Worm (Caenorhabditis elegans) whole organism, L3 larva: ENCODE measurements around the gene lpr-3.

Experiments
- ZK546.5 ChIP-seq: sonication (generic microtip); optimal IDR thresholded peaks from 2 replicates; lab custom pipeline; 2017; ENCODE audit warnings: missing biosample characterization, missing genetic modification characterization
- aly-2 ChIP-seq: fragments of 150-350 bp; optimal IDR thresholded peaks from 2 replicates; lab custom pipeline; 2014; ENCODE audit warnings: missing biosample characterization, missing genetic modification characterization
- ama-1 ChIP-seq: fragments of 150-350 bp; optimal IDR thresholded peaks from 2 replicates; lab custom pipeline; 2018
- ceh-16 ChIP-seq: sonication (generic microtip); optimal IDR thresholded peaks from 2 replicates; lab custom pipeline; 2017; ENCODE audit warnings: missing biosample characterization, missing genetic modification characterization
- ceh-82 ChIP-seq: fragments of 150-350 bp; optimal IDR thresholded peaks from 2 replicates; lab custom pipeline; 2014; ENCODE audit warnings: missing biosample characterization, missing genetic modification characterization
- ceh-9 ChIP-seq: sonication (generic microtip); optimal IDR thresholded peaks from 2 replicates; lab custom pipeline; 2018; ENCODE audit warnings: missing biosample characterization, missing genetic modification characterization
- daf-12 ChIP-seq: fragments of 150-350 bp; optimal IDR thresholded peaks from 2 replicates; lab custom pipeline; 2014; ENCODE audit warnings: missing biosample characterization, missing genetic modification reagents, missing genetic modification characterization
- egl-27 ChIP-seq: sonication (generic microtip); optimal IDR thresholded peaks from 4 replicates; lab custom pipeline; 2017; ENCODE audit warnings: missing biosample characterization, missing genetic modification reagents, missing genetic modification characterization
- egl-5 ChIP-seq: fragments of 150-350 bp; optimal IDR thresholded peaks from 2 replicates; lab custom pipeline; 2017; ENCODE audit warnings: missing biosample characterization, missing genetic modification reagents, missing genetic modification characterization, inconsistent platforms
- elt-1 ChIP-seq: fragments of 150-350 bp; optimal IDR thresholded peaks from 2 replicates; lab custom pipeline; 2014; ENCODE audit warnings: missing biosample characterization, missing genetic modification characterization
- elt-2 ChIP-seq: sonication (generic microtip); optimal IDR thresholded peaks from 2 replicates; lab custom pipeline; 2016; ENCODE audit warnings: missing genetic modification reagents, mild to moderate bottlenecking, missing genetic modification characterization, missing compliant biosample characterization
- elt-3 ChIP-seq, 3 experiments: fragments of 150-350 bp in 1 of 3; sonication (generic microtip) in 2 of 3; optimal IDR thresholded peaks; 2 replicates in 2 of 3; 4 replicates in 1 of 3; lab custom pipeline; 2014 to 2017; ENCODE audit warnings: missing biosample characterization in 3 of 3, missing genetic modification characterization in 3 of 3
- eor-1 ChIP-seq, 2 experiments: fragments of 150-350 bp; optimal IDR thresholded peaks; 2 replicates each; lab custom pipeline; 2014 to 2018; ENCODE audit warnings: missing biosample characterization in 2 of 2, missing genetic modification characterization in 2 of 2
- fkh-10 ChIP-seq: sonication (generic microtip); optimal IDR thresholded peaks from 2 replicates; lab custom pipeline; 2017; ENCODE audit warnings: missing biosample characterization, missing genetic modification reagents, missing genetic modification characterization
- fkh-2 ChIP-seq: fragments of 150-350 bp; optimal IDR thresholded peaks from 2 replicates; lab custom pipeline; 2014; ENCODE audit warnings: missing biosample characterization, missing genetic modification reagents, missing genetic modification characterization
- fos-1 ChIP-seq: fragments of 150-350 bp; optimal IDR thresholded peaks from 2 replicates; lab custom pipeline; 2014; ENCODE audit warnings: missing biosample characterization, missing genetic modification characterization
- hmg-11 ChIP-seq: sonication (generic microtip); optimal IDR thresholded peaks from 2 replicates; lab custom pipeline; 2016; ENCODE audit warnings: missing genetic modification characterization, missing compliant biosample characterization
- jun-1 ChIP-seq: fragments of 150-350 bp; optimal IDR thresholded peaks from 2 replicates; lab custom pipeline; 2014; ENCODE audit warnings: missing biosample characterization, missing genetic modification reagents, missing genetic modification characterization
- lin-15B ChIP-seq: fragments of 150-350 bp; optimal IDR thresholded peaks from 2 replicates; lab custom pipeline; 2014; ENCODE audit warnings: missing biosample characterization, missing genetic modification characterization
- lin-39 ChIP-seq: fragments of 150-350 bp; optimal IDR thresholded peaks from 2 replicates; lab custom pipeline; 2018; ENCODE audit warnings: missing biosample characterization, missing genetic modification reagents, missing genetic modification characterization
- lsy-12 ChIP-seq: sonication (generic microtip); optimal IDR thresholded peaks from 2 replicates; lab custom pipeline; 2016; ENCODE audit warnings: mild to moderate bottlenecking, missing genetic modification characterization, missing compliant biosample characterization
- mml-1 ChIP-seq: fragments of 150-350 bp; sonication (generic microtip); optimal IDR thresholded peaks from 3 replicates; lab custom pipeline; 2014; ENCODE audit warnings: missing biosample characterization, missing genetic modification characterization
- nfya-1 ChIP-seq: sonication (generic microtip); optimal IDR thresholded peaks from 2 replicates; lab custom pipeline; 2017; ENCODE audit warnings: missing genetic modification characterization, mild to moderate bottlenecking, missing compliant biosample characterization, antibody characterized with exemption, moderate library complexity; ENCODE audit not compliant: insufficient read depth
- nhr-11 ChIP-seq: fragments of 150-350 bp; optimal IDR thresholded peaks from 2 replicates; lab custom pipeline; 2014; ENCODE audit warnings: missing biosample characterization, missing genetic modification characterization
- nhr-12 ChIP-seq: fragments of 150-350 bp; optimal IDR thresholded peaks from 2 replicates; lab custom pipeline; 2014; ENCODE audit warnings: missing biosample characterization, missing genetic modification characterization
- nhr-23 ChIP-seq: fragments of 150-350 bp; optimal IDR thresholded peaks from 2 replicates; lab custom pipeline; 2014; ENCODE audit warnings: missing biosample characterization, missing genetic modification reagents, missing genetic modification characterization
- nhr-237 ChIP-seq: fragments of 150-350 bp; optimal IDR thresholded peaks from 2 replicates; lab custom pipeline; 2014; ENCODE audit warnings: missing biosample characterization, missing genetic modification characterization
- nhr-25 ChIP-seq: sonication (generic microtip); optimal IDR thresholded peaks from 2 replicates; lab custom pipeline; 2017; ENCODE audit warnings: missing biosample characterization, missing genetic modification characterization
- nhr-28 ChIP-seq: fragments of 150-350 bp; optimal IDR thresholded peaks from 2 replicates; lab custom pipeline; 2014; ENCODE audit warnings: missing biosample characterization, missing genetic modification characterization
- nhr-43 ChIP-seq: sonication (generic microtip); optimal IDR thresholded peaks from 2 replicates; lab custom pipeline; 2016; ENCODE audit warnings: mild to moderate bottlenecking, missing genetic modification characterization, missing compliant biosample characterization; ENCODE audit not compliant: poor library complexity, severe bottlenecking
- nhr-67 ChIP-seq: fragments of 150-350 bp; optimal IDR thresholded peaks from 2 replicates; lab custom pipeline; 2014; ENCODE audit warnings: missing biosample characterization, missing genetic modification characterization
- nhr-76 ChIP-seq: fragments of 150-350 bp; sonication (generic microtip); optimal IDR thresholded peaks from 5 replicates; lab custom pipeline; 2014; ENCODE audit warnings: missing biosample characterization, missing genetic modification characterization
- nhr-77 ChIP-seq: fragments of 150-350 bp; optimal IDR thresholded peaks from 2 replicates; lab custom pipeline; 2014; ENCODE audit warnings: missing biosample characterization, missing genetic modification characterization
- pha-4 ChIP-seq: fragments of 150-350 bp; optimal IDR thresholded peaks from 2 replicates; lab custom pipeline; 2014; ENCODE audit warnings: missing biosample characterization, missing genetic modification reagents, missing genetic modification characterization
- pqm-1 ChIP-seq: fragments of 150-350 bp; optimal IDR thresholded peaks from 2 replicates; lab custom pipeline; 2017; ENCODE audit warnings: missing biosample characterization, missing genetic modification characterization, inconsistent platforms
- skn-1 ChIP-seq: fragments of 150-350 bp; optimal IDR thresholded peaks from 2 replicates; lab custom pipeline; 2014; ENCODE audit warnings: missing biosample characterization, missing genetic modification characterization
- snpc-4 ChIP-seq: fragments of 150-350 bp; optimal IDR thresholded peaks from 2 replicates; lab custom pipeline; 2014; ENCODE audit warnings: missing biosample characterization, missing genetic modification characterization
- unc-39 ChIP-seq: sonication (generic microtip); optimal IDR thresholded peaks from 4 replicates; lab custom pipeline; 2017; ENCODE audit warnings: missing biosample characterization, missing genetic modification characterization
- unc-62 ChIP-seq: fragments of 150-350 bp; sonication (generic microtip); optimal IDR thresholded peaks from 4 replicates; lab custom pipeline; 2014; ENCODE audit warnings: missing biosample characterization, missing genetic modification reagents, missing genetic modification characterization
- ztf-11 ChIP-seq: fragments of 150-350 bp; optimal IDR thresholded peaks from 2 replicates; lab custom pipeline; 2014; ENCODE audit warnings: missing biosample characterization, missing genetic modification characterization
- ztf-4 ChIP-seq: fragments of 150-350 bp; optimal IDR thresholded peaks from 2 replicates; lab custom pipeline; 2014; ENCODE audit warnings: missing biosample characterization, missing genetic modification characterization

Gene lpr-3

ce11 chrX:11064799-11065198 lies 7.6 kb downstream of the lpr-3 start, which contains the start of gene lpr-4:
TSS of gene lpr-4 (plus strand) at chrX:11065126.
- no peak for TF ChIP-seq nhr-237 (tag; lab: Kevin White, UChicago)
- TF ChIP-seq nhr-43 (tag; lab: Kevin White, UChicago) = peak; percentile 56
- TF ChIP-seq hmg-11 = no peak
- TF ChIP-seq nhr-23 = peak; percentile 99
- TF ChIP-seq unc-62 (GFP tag; lab: Kevin White, UChicago) = peak; percentile 60
- peak; percentile 49 for TF ChIP-seq nhr-25 (tag; lab: Kevin White, UChicago)
- no peak for TF ChIP-seq snpc-4 (tag; lab: Kevin White, UChicago)
- TF ChIP-seq, all 47 proteins: peak for 4

ce11 chrX:11067256-11067655 lies 10.1 kb downstream of the lpr-3 start:
- no peak for TF ChIP-seq elt-2 (tag; lab: Kevin White, UChicago)
- TF ChIP-seq fkh-2 (tag; lab: Kevin White, UChicago) = no peak
- TF ChIP-seq eor-1 (tag; optimal IDR thresholded peaks at IDR 0.05; lab: Kevin White, UChicago) = no peak
- peak; percentile 27 for TF ChIP-seq nhr-43 (tag; lab: Kevin White, UChicago)
- no peak for TF ChIP-seq nhr-12 (tag; lab: Kevin White, UChicago)
- TF ChIP-seq ceh-82 (tag; lab: Kevin White, UChicago) = no peak
- TF ChIP-seq nhr-76 (tag; lab: Kevin White, UChicago) = no peak
- no peak for TF ChIP-seq nfya-1 (tag; lab: Kevin White, UChicago)
- TF ChIP-seq fos-1 (tag; lab: Kevin White, UChicago) = no peak
- no peak for TF ChIP-seq ztf-4 (tag; lab: Kevin White, UChicago)
- peak; percentile 93 for TF ChIP-seq nhr-23
- no peak for TF ChIP-seq snpc-4 (tag; lab: Kevin White, UChicago)
- TF ChIP-seq egl-27 = no peak

- TF ChIP-seq pha-4 (tag; lab: Kevin White, UChicago) (no peak), unc-62 (GFP tag; lab: Kevin White, UChicago) (no peak), ceh-9 (tag; lab: Kevin White, UChicago) (no peak), ceh-16 (tag; lab: Kevin White, UChicago) (no peak), aly-2 (no peak), ztf-11 (tag; lab: Kevin White, UChicago) (no peak), ztf-4 (tag; lab: Kevin White, UChicago) (no peak), elt-3 (tag; optimal IDR thresholded peaks at IDR 0.05; lab: Kevin White, UChicago) (no peak), nhr-76 (tag; lab: Kevin White, UChicago) (no peak), egl-27 (no peak), nhr-77 (tag; lab: Kevin White, UChicago) (no peak), pqm-1 (no peak), elt-1 (tag; lab: Kevin White, UChicago) (no peak), nhr-237 (tag; lab: Kevin White, UChicago) (no peak), fos-1 (tag; lab: Kevin White, UChicago) (no peak), skn-1 (tag; lab: Kevin White, UChicago) (no peak), ZK546.5 (tag; lab: Kevin White, UChicago) (no peak), hmg-11 (peak; percentile 1), daf-12 (no peak), lsy-12 (tag; lab: Kevin White, UChicago) (no peak), lin-39 (tag; lab: Kevin White, UChicago) (peak; percentile 74), lin-15B (tag; lab: Kevin White, UChicago) (no peak), nhr-67 (tag; lab: Kevin White, UChicago) (no peak), fkh-10 (GFP tag; lab: Kevin White, UChicago) (peak; percentile 57), unc-39 (tag; lab: Kevin White, UChicago) (no peak), nhr-28 (tag; lab: Kevin White, UChicago) (no peak), elt-2 (tag; lab: Kevin White, UChicago) (no peak), nhr-11 (no peak), egl-5 (tag; lab: Kevin White, UChicago) (peak; percentile 2), mml-1 (no peak), jun-1 (tag; lab: Kevin White, UChicago) (no peak), snpc-4 (tag; lab: Kevin White, UChicago) (peak; percentile 9), eor-1 (tag; optimal IDR thresholded peaks at IDR 0.05; lab: Kevin White, UChicago) (no peak), nhr-43 (tag; lab: Kevin White, UChicago) (no peak), fkh-2 (tag; lab: Kevin White, UChicago) (no peak), ama-1 (no peak), nfya-1 (tag; lab: Kevin White, UChicago) (peak; percentile 62), ceh-82 (tag; lab: Kevin White, UChicago) (no peak)
Measured at ce11 chrX:11068334-11068733, 11.1 kb downstream of the lpr-3 start, which contains the start of gene apt-9. TSS of gene apt-9 (plus strand) at chrX:11068527.
